Worm (Caenorhabditis elegans): ENCODE measurements around the gene srh-18.

- TF ChIP-seq ztf-4 (tag; optimal IDR thresholded peaks at IDR 0.05): no peak
- TF ChIP-seq pqm-1 (tag; optimal IDR thresholded peaks at IDR 0.05): no peak
- no peak for TF ChIP-seq snpc-4 (tag; optimal IDR thresholded peaks at IDR 0.05)
- no peak for TF ChIP-seq egl-27 (tag; optimal IDR thresholded peaks at IDR 0.05)
Measured at ce11 chrV:13369663-13370062, 51.4 kb downstream of the srh-18 start.
